Worm (Caenorhabditis elegans): ENCODE data around the gene srh-76.

The srh-76 gene

ce11 chrV:5821451-5822143 is 12.0 kb upstream of the srh-76 start (continued):
- TF ChIP-seq F44E2.7 (GFP tag; IDR thresholded peaks at IDR 0.05) (no peak), nhr-25 (tag; optimal IDR thresholded peaks at IDR 0.05; ENCODE audit: borderline replicate concordance, insufficient read depth) (no peak), T20F7.1 (GFP tag; optimal IDR thresholded peaks at IDR 0.05) (no peak), nhr-42 (GFP tag; IDR thresholded peaks at IDR 0.05) (no peak), cey-2 (tag; optimal IDR thresholded peaks at IDR 0.05; ENCODE audit: borderline replicate concordance, insufficient read depth) (no peak), madf-9 (GFP tag; conservative IDR thresholded peaks at IDR 0.05) (no peak), unc-130 (GFP tag; optimal IDR thresholded peaks at IDR 0.05) (no peak), gei-8 (GFP tag; optimal IDR thresholded peaks at IDR 0.05) (no peak), tag-97 (GFP tag; IDR thresholded peaks at IDR 0.05) (no peak), sdz-12 (GFP tag; optimal IDR thresholded peaks at IDR 0.05) (no peak), tra-1 (GFP tag; IDR thresholded peaks at IDR 0.05) (no peak), daf-19 (GFP tag; conservative IDR thresholded peaks at IDR 0.05) (no peak), hif-1 (tag; optimal IDR thresholded peaks at IDR 0.05) (no peak), ctbp-1 (GFP tag; IDR thresholded peaks at IDR 0.05) (no peak), egl-27 (tag; optimal IDR thresholded peaks at IDR 0.05) (no peak), T26A8.4 (GFP tag; IDR thresholded peaks at IDR 0.05) (no peak), nhr-102 (tag; optimal IDR thresholded peaks at IDR 0.05) (peak; percentile 38), R02D3.7 (tag; optimal IDR thresholded peaks at IDR 0.05) (no peak), zfp-3 (GFP tag; conservative IDR thresholded peaks at IDR 0.05) (no peak), nhr-48 (tag; optimal IDR thresholded peaks at IDR 0.05) (peak; percentile 56), ceh-44 (GFP tag; IDR thresholded peaks at IDR 0.05) (no peak), lsy-2 (tag; optimal IDR thresholded peaks at IDR 0.05) (no peak), ztf-11 (tag; optimal IDR thresholded peaks at IDR 0.05) (no peak), ceh-28 (tag; optimal IDR thresholded peaks at IDR 0.05) (no peak), daf-16 (GFP tag; optimal IDR thresholded peaks at IDR 0.05) (no peak), daf-16 (tag; optimal IDR thresholded peaks at IDR 0.05) (peak; percentile 43), jun-1 (tag; optimal IDR thresholded peaks at IDR 0.05) (no peak), F37D6.2 (tag; optimal IDR thresholded peaks at IDR 0.05) (no peak), ces-1 (GFP tag; optimal IDR thresholded peaks at IDR 0.05) (no peak), Y48G9A.11 (GFP tag; IDR thresholded peaks at IDR 0.05) (no peak), saeg-2 (GFP tag; IDR thresholded peaks at IDR 0.05) (no peak), arid-1 (GFP tag; conservative IDR thresholded peaks at IDR 0.05) (no peak), ztf-7 (tag; optimal IDR thresholded peaks at IDR 0.05) (no peak), lin-15B (tag; optimal IDR thresholded peaks at IDR 0.05) (no peak), lin-29 (GFP tag; IDR thresholded peaks at IDR 0.05) (no peak), ceh-32 (tag; optimal IDR thresholded peaks at IDR 0.05; ENCODE audit: poor library complexity) (no peak), daf-8 (GFP tag; IDR thresholded peaks at IDR 0.05) (no peak), dmd-6 (GFP tag; IDR thresholded peaks at IDR 0.05) (peak; percentile 92), mdl-1 (tag; optimal IDR thresholded peaks at IDR 0.05) (no peak), aha-1 (tag) (peak; percentile 7), F26F4.8 (GFP tag; conservative IDR thresholded peaks at IDR 0.05) (no peak)

DNA sequence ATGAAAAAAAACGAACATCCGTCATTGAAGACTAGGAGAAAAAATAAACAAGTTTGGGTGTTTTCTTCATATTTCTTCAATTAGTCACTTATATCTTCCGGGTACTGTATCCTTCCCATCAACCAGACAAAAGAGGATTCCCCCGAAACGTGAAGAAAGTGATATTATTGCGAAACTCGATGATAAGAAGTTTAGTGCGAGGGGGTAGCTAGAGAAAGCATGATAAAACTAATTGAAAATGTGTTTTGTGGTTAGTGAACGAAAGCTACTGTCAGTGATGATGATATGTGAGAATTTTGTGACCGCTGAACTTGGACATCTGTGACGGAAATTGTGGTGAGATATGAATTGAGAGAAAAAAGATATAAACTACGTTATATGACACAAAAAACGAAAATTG is 10.7 kb upstream of the srh-76 start:
- no peak for TF ChIP-seq nhr-6 (tag; optimal IDR thresholded peaks at IDR 0.05)
- no peak for TF ChIP-seq unc-130 (GFP tag; optimal IDR thresholded peaks at IDR 0.05)
- peak; percentile 85 for TF ChIP-seq mxl-3 (GFP tag; optimal IDR thresholded peaks at IDR 0.05)
- TF ChIP-seq ceh-20 (GFP tag; IDR thresholded peaks at IDR 0.05): peak; percentile 60; the same call in 1 of the 2 replicates
- no peak for TF ChIP-seq ctbp-1 (GFP tag; IDR thresholded peaks at IDR 0.05)
- no peak for TF ChIP-seq dmd-8 (GFP tag; IDR thresholded peaks at IDR 0.05)
- TF ChIP-seq nhr-111 (GFP tag; optimal IDR thresholded peaks at IDR 0.05): no peak
- peak in 1 of 2 experiments; percentile 74 for TF ChIP-seq unc-62 (GFP tag; optimal IDR thresholded peaks at IDR 0.05 in 1 of 2)
- TF ChIP-seq unc-62 (tag; optimal IDR thresholded peaks at IDR 0.05): no peak
- TF ChIP-seq lsy-2 (tag; optimal IDR thresholded peaks at IDR 0.05): peak in 1 of 2 experiments; percentile 58
- 0 out of 2 replicates have a peak, but pooled peaks have one; percentile 44 for TF ChIP-seq tra-1 (GFP tag; IDR thresholded peaks at IDR 0.05)
- no peak for TF ChIP-seq daf-16 (GFP tag; optimal IDR thresholded peaks at IDR 0.05)
- peak; percentile 31 for TF ChIP-seq daf-16 (tag; optimal IDR thresholded peaks at IDR 0.05)
- no peak for TF ChIP-seq spr-1 (tag; optimal IDR thresholded peaks at IDR 0.05)
- no peak for TF ChIP-seq vab-7 (GFP tag; IDR thresholded peaks at IDR 0.05)
- no peak for TF ChIP-seq ceh-82 (tag; optimal IDR thresholded peaks at IDR 0.05)
- TF ChIP-seq aha-1 (tag): peak; percentile 81
- no peak for TF ChIP-seq Y48G9A.11 (GFP tag; IDR thresholded peaks at IDR 0.05)
